Worm (Caenorhabditis elegans) whole organism, midembryonic: ENCODE measurements around the gene ugt-66.

Experiments used
- flt-1 ChIP-seq: fragments of 200-800 bp; sonication (Bioruptor generic); IDR thresholded peaks from 2 replicates; pipeline ENCODE4 v1.3.6; 2022; ENCODE audit warnings: missing genetic modification characterization, missing compliant biosample characterization
- ref-1 ChIP-seq: fragments of 200-800 bp; sonication (Bioruptor generic); conservative IDR thresholded peaks from 2 replicates; pipeline ENCODE4 v1.3.6; 2022; ENCODE audit warnings: missing genetic modification reagents, missing genetic modification characterization, missing compliant biosample characterization

- TF ChIP-seq flt-1, result no peak
- no peak for TF ChIP-seq ref-1
Measured at ce11 chrIII:6178586-6178985, 15.8 kb downstream of the ugt-66 start, which contains the start of gene F42A10.7.
